Worm (Caenorhabditis elegans) whole organism, late embryonic: ENCODE data around the gene Y50D7A.10.

Source experiments
- ceh-6 ChIP-seq: fragments of 200-800 bp; sonication (Bioruptor generic); optimal IDR thresholded peaks from 2 replicates; lab custom pipeline; 2018; ENCODE audit warnings: mild to moderate bottlenecking, missing genetic modification characterization, missing compliant biosample characterization
- gmeb-2 ChIP-seq: sonication (generic microtip); optimal IDR thresholded peaks from 2 replicates; lab custom pipeline; 2016; ENCODE audit warnings: missing genetic modification characterization, inconsistent platforms, missing compliant biosample characterization
- pag-3 ChIP-seq: sonication (generic microtip); optimal IDR thresholded peaks from 2 replicates; lab custom pipeline; 2016; ENCODE audit warnings: missing compliant biosample characterization, missing genetic modification characterization, borderline replicate concordance
- pax-1 ChIP-seq: fragments of 150-350 bp; optimal IDR thresholded peaks from 2 replicates; lab custom pipeline; 2014; ENCODE audit warnings: missing biosample characterization, missing genetic modification characterization
- pha-4 ChIP-seq: fragments of 150-350 bp; optimal IDR thresholded peaks from 2 replicates; lab custom pipeline; 2018; ENCODE audit warnings: missing biosample characterization, missing genetic modification reagents, missing genetic modification characterization
- pqm-1 ChIP-seq: sonication (generic microtip); optimal IDR thresholded peaks from 2 replicates; lab custom pipeline; 2016; ENCODE audit warnings: missing genetic modification characterization, missing compliant biosample characterization
- tbx-7 ChIP-seq: sonication (generic microtip); optimal IDR thresholded peaks from 2 replicates; lab custom pipeline; 2016; ENCODE audit warnings: missing genotype, missing genetic modification characterization, missing compliant biosample characterization

- TF ChIP-seq pqm-1 (no peak), tbx-7 (tag; lab: Kevin White, UChicago) (no peak), pag-3 (no peak), ceh-6 (no peak), pha-4 (no peak), pax-1 (no peak), gmeb-2 (no peak)
These were observed 16.0 kb upstream of the Y50D7A.10 start for ce11 chrIII:299220-299619.
